Fruit fly (Drosophila melanogaster) whole organism, adult: Measurements from ENCODE around the gene Ptp4E.

Experiments
- CG11617 ChIP-seq: fragments of 200-800 bp; sonication (Bioruptor generic); optimal IDR thresholded peaks from 2 replicates; lab custom pipeline; 2017; ENCODE audit warnings: mild to moderate bottlenecking, missing biosample characterization, missing genetic modification reagents, missing genetic modification characterization
- CG14711 ChIP-seq: fragments of 200-800 bp; sonication (Bioruptor generic); optimal IDR thresholded peaks from 2 replicates; lab custom pipeline; 2018; ENCODE audit warnings: missing biosample characterization, mild to moderate bottlenecking, missing genetic modification characterization, moderate library complexity
- CG1620 ChIP-seq: fragments of 200-800 bp; sonication (Bioruptor generic); optimal IDR thresholded peaks from 2 replicates; lab custom pipeline; 2016; ENCODE audit warnings: missing biosample characterization, missing genetic modification characterization
- CG7045 ChIP-seq: fragments of 200-800 bp; sonication (Bioruptor generic); optimal IDR thresholded peaks from 2 replicates; lab custom pipeline; 2017; ENCODE audit warnings: missing biosample characterization, mild to moderate bottlenecking, missing genetic modification characterization
- CG7101 ChIP-seq: fragments of 200-800 bp; sonication (Bioruptor generic); optimal IDR thresholded peaks from 2 replicates; lab custom pipeline; 2018; ENCODE audit warnings: missing biosample characterization, mild to moderate bottlenecking, missing genetic modification characterization, moderate library complexity
- Hr96 ChIP-seq: fragments of 200-800 bp; sonication (Bioruptor generic); optimal IDR thresholded peaks from 2 replicates; lab custom pipeline; 2016; ENCODE audit warnings: missing biosample characterization, missing genetic modification characterization

DNA sequence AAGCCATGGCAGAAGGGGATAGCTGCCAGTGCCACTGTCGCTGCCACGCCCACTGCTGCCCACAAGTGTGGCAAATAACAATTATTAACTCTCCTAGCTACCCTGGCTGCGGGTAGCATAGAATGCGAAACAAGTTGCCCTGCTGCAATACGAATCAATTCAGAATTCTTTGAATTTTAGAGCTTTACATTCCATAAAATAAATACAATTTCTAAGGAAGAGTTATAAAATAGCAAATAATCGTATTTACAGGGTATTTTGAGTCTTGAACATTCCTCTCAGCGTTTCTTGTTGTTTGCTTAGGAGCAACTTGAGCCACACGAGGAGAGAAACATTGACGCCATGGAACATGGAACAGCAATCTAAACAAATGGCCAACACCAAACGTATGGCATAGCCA lies 43.5 kb downstream of the Ptp4E start:
- no peak for TF ChIP-seq CG14711 (tag; lab: Kevin White, UChicago)
- no peak for TF ChIP-seq CG7101 (tag; lab: Kevin White, UChicago)
- TF ChIP-seq CG1620 (GFP tag; lab: Kevin White, UChicago): no peak
- no peak for TF ChIP-seq Hr96
- no peak for TF ChIP-seq CG7045 (GFP tag; lab: Kevin White, UChicago)
- TF ChIP-seq CG11617 (GFP tag; lab: Kevin White, UChicago): no peak
